Worm (Caenorhabditis elegans) whole organism, L4 larva: ENCODE measurements around the gene T28C6.7.

Experiments
- F10B5.3 ChIP-seq: sonication (generic microtip); optimal IDR thresholded peaks from 2 replicates; lab custom pipeline; 2016; ENCODE audit warnings: mild to moderate bottlenecking, missing genetic modification characterization, missing compliant biosample characterization
- F26F4.8 ChIP-seq: fragments of 200-800 bp; sonication (Bioruptor generic); conservative IDR thresholded peaks from 2 replicates; pipeline ENCODE4 v1.3.6; 2022; ENCODE audit warnings: missing genetic modification characterization, missing compliant biosample characterization
- F44E2.7 ChIP-seq: fragments of 200-800 bp; sonication (Bioruptor generic); IDR thresholded peaks from 2 replicates; pipeline ENCODE4 v2.1.2; 2022; ENCODE audit warnings: missing genetic modification characterization, missing compliant biosample characterization
- Y48G9A.11 ChIP-seq: fragments of 200-800 bp; sonication (Bioruptor generic); IDR thresholded peaks from 2 replicates; pipeline ENCODE4 v1.3.6; 2022; ENCODE audit warnings: missing genetic modification reagents, missing genetic modification characterization, missing compliant biosample characterization
- aha-1 ChIP-seq: fragments of 150-350 bp; peaks from one replicate; lab custom pipeline; 2014; ENCODE audit warnings: missing biosample characterization, missing genetic modification characterization
- ceh-62 ChIP-seq: sonication (generic microtip); optimal IDR thresholded peaks from 2 replicates; lab custom pipeline; 2017; ENCODE audit warnings: missing biosample characterization, missing genetic modification characterization
- daf-16 ChIP-seq, 3 experiments: sonication (generic microtip); optimal IDR thresholded peaks; 2 replicates each; lab custom pipeline; 2016 to 2017; ENCODE audit warnings: missing genetic modification characterization in 3 of 3, missing genetic modification reagents in 3 of 3, mild to moderate bottlenecking in 2 of 3, missing compliant biosample characterization in 2 of 3, missing biosample characterization in 1 of 3, moderate library complexity in 1 of 3
- dmd-8 ChIP-seq: fragments of 200-800 bp; sonication (Bioruptor generic); IDR thresholded peaks from 2 replicates; pipeline ENCODE4 v1.3.6; 2022; ENCODE audit warnings: missing genetic modification characterization, missing compliant biosample characterization
- dmd-9 ChIP-seq: fragments of 200-800 bp; sonication (Bioruptor generic); IDR thresholded peaks from 2 replicates; pipeline ENCODE4 v1.3.6; 2022; ENCODE audit warnings: missing genetic modification reagents, missing genetic modification characterization, missing compliant biosample characterization
- dve-1 ChIP-seq: sonication (generic microtip); optimal IDR thresholded peaks from 2 replicates; lab custom pipeline; 2017; ENCODE audit warnings: antibody characterized with exemption, mild to moderate bottlenecking, missing genetic modification characterization, missing compliant biosample characterization; ENCODE audit not compliant: insufficient read depth
- egl-27 ChIP-seq: sonication (generic microtip); optimal IDR thresholded peaks from 3 replicates; lab custom pipeline; 2017; ENCODE audit warnings: missing biosample characterization, missing genetic modification reagents, missing genetic modification characterization
- egl-43 ChIP-seq: fragments of 200-800 bp; sonication (Bioruptor generic); IDR thresholded peaks from 2 replicates; pipeline ENCODE4 v1.3.6; 2022; ENCODE audit warnings: missing genetic modification reagents, missing genetic modification characterization, missing compliant biosample characterization
- hif-1 ChIP-seq, 2 experiments: sonication (generic microtip); optimal IDR thresholded peaks; 2 replicates each; lab custom pipeline; 2016 to 2017; ENCODE audit warnings: missing compliant biosample characterization in 2 of 2, missing genetic modification characterization in 2 of 2, missing genetic modification reagents in 2 of 2, missing genotype in 2 of 2, mild to moderate bottlenecking in 1 of 2
- hlh-11 ChIP-seq: fragments of 200-800 bp; sonication (Bioruptor generic); optimal IDR thresholded peaks from 2 replicates; lab custom pipeline; 2018; ENCODE audit warnings: mild to moderate bottlenecking, missing genetic modification characterization, missing compliant biosample characterization
- hlh-30 ChIP-seq: sonication (generic microtip); optimal IDR thresholded peaks from 2 replicates; lab custom pipeline; 2017; ENCODE audit warnings: antibody characterized with exemption, mild to moderate bottlenecking, missing genetic modification characterization, missing compliant biosample characterization; ENCODE audit not compliant: insufficient read depth
- lim-7 ChIP-seq: fragments of 200-800 bp; sonication (Bioruptor generic); IDR thresholded peaks from 2 replicates; pipeline ENCODE4 v1.3.6; 2022; ENCODE audit warnings: missing genetic modification characterization, missing compliant biosample characterization
- lin-29 ChIP-seq: fragments of 200-800 bp; sonication (Bioruptor generic); IDR thresholded peaks from 2 replicates; pipeline ENCODE4 v1.3.6; 2022; ENCODE audit warnings: missing genetic modification reagents, missing genetic modification characterization, missing compliant biosample characterization
- lin-38 ChIP-seq: fragments of 200-800 bp; sonication (Bioruptor generic); IDR thresholded peaks from 2 replicates; pipeline ENCODE4 v1.3.6; 2022; ENCODE audit warnings: missing genetic modification reagents, missing genetic modification characterization, missing compliant biosample characterization
- madf-9 ChIP-seq: fragments of 200-800 bp; sonication (Bioruptor generic); conservative IDR thresholded peaks from 2 replicates; pipeline ENCODE4 v1.3.6; 2022; ENCODE audit warnings: missing genetic modification reagents, missing genetic modification characterization, missing compliant biosample characterization
- mep-1 ChIP-seq: fragments of 150-350 bp; sonication (generic microtip); optimal IDR thresholded peaks from 3 replicates; lab custom pipeline; 2014; ENCODE audit warnings: missing biosample characterization, missing genetic modification characterization
- mxl-2 ChIP-seq: fragments of 200-800 bp; sonication (Bioruptor generic); conservative IDR thresholded peaks from 2 replicates; pipeline ENCODE4 v1.3.6; 2022; ENCODE audit warnings: missing genetic modification reagents, missing genetic modification characterization, missing compliant biosample characterization
- nhr-11 ChIP-seq: fragments of 150-350 bp; optimal IDR thresholded peaks from 2 replicates; lab custom pipeline; 2014; ENCODE audit warnings: missing biosample characterization, missing genetic modification characterization
- nhr-28 ChIP-seq: fragments of 150-350 bp; optimal IDR thresholded peaks from 2 replicates; lab custom pipeline; 2014; ENCODE audit warnings: missing biosample characterization, missing genetic modification characterization
- nhr-41 ChIP-seq: fragments of 200-800 bp; sonication (Bioruptor generic); IDR thresholded peaks from 2 replicates; pipeline ENCODE4 v1.3.6; 2022; ENCODE audit warnings: missing genetic modification reagents, missing genetic modification characterization, missing compliant biosample characterization
- nhr-42 ChIP-seq: fragments of 200-800 bp; sonication (Bioruptor generic); IDR thresholded peaks from 2 replicates; pipeline ENCODE4 v1.3.6; 2022; ENCODE audit warnings: missing genetic modification characterization, missing compliant biosample characterization
- nhr-6 ChIP-seq: fragments of 150-350 bp; optimal IDR thresholded peaks from 2 replicates; lab custom pipeline; 2014; ENCODE audit warnings: missing biosample characterization, missing genetic modification characterization
- nhr-77 ChIP-seq: fragments of 150-350 bp; optimal IDR thresholded peaks from 2 replicates; lab custom pipeline; 2014; ENCODE audit warnings: missing biosample characterization, missing genetic modification characterization
- pha-4 ChIP-seq, 2 experiments: fragments of 150-350 bp in 1 of 2; fragments of 200-800 bp in 1 of 2; sonication (Bioruptor generic) in 1 of 2; IDR thresholded peaks in 1 of 2; optimal IDR thresholded peaks in 1 of 2; 2 replicates each; pipeline versions ENCODE4 v1.3.6 to Lab custom; 2014 to 2022; ENCODE audit warnings: missing genetic modification characterization in 2 of 2, missing genetic modification reagents in 2 of 2, missing biosample characterization in 1 of 2, missing compliant biosample characterization in 1 of 2
- set-16 ChIP-seq: fragments of 200-800 bp; sonication (Bioruptor generic); IDR thresholded peaks from 2 replicates; pipeline ENCODE4 v1.3.6; 2022; ENCODE audit warnings: missing genetic modification reagents, missing genetic modification characterization, missing compliant biosample characterization
- snpc-4 ChIP-seq: fragments of 150-350 bp; optimal IDR thresholded peaks from 2 replicates; lab custom pipeline; 2014; ENCODE audit warnings: missing biosample characterization, missing genetic modification characterization
- unc-39 ChIP-seq: sonication (generic microtip); optimal IDR thresholded peaks from 2 replicates; lab custom pipeline; 2017; ENCODE audit warnings: missing biosample characterization, missing genetic modification characterization
- unc-62 ChIP-seq, 3 experiments: fragments of 150-350 bp in 1 of 3; sonication (generic microtip); optimal IDR thresholded peaks in 2 of 3; peaks in 1 of 3; 1 replicate in 1 of 3; 2 replicates in 2 of 3; lab custom pipeline; 2014 to 2017; ENCODE audit warnings: missing biosample characterization in 3 of 3, missing genetic modification characterization in 3 of 3, missing genetic modification reagents in 3 of 3, missing genotype in 1 of 3
- vab-7 ChIP-seq: fragments of 200-800 bp; sonication (Bioruptor generic); IDR thresholded peaks from 2 replicates; pipeline ENCODE4 v1.3.6; 2022; ENCODE audit warnings: missing genetic modification reagents, missing genetic modification characterization, missing compliant biosample characterization
- zag-1 ChIP-seq: fragments of 150-350 bp; optimal IDR thresholded peaks from 2 replicates; lab custom pipeline; 2014; ENCODE audit warnings: missing biosample characterization, missing genetic modification characterization
- zip-11 ChIP-seq: fragments of 200-800 bp; sonication (Bioruptor generic); IDR thresholded peaks from 2 replicates; pipeline ENCODE4 v1.3.6; 2022; ENCODE audit warnings: missing genetic modification characterization, missing compliant biosample characterization
- ztf-11 ChIP-seq: fragments of 150-350 bp; optimal IDR thresholded peaks from 2 replicates; lab custom pipeline; 2014; ENCODE audit warnings: missing biosample characterization, missing genetic modification characterization
- ztf-7 ChIP-seq: fragments of 150-350 bp; optimal IDR thresholded peaks from 2 replicates; lab custom pipeline; 2014; ENCODE audit warnings: missing biosample characterization, missing genetic modification characterization

The T28C6.7 gene

DNA sequence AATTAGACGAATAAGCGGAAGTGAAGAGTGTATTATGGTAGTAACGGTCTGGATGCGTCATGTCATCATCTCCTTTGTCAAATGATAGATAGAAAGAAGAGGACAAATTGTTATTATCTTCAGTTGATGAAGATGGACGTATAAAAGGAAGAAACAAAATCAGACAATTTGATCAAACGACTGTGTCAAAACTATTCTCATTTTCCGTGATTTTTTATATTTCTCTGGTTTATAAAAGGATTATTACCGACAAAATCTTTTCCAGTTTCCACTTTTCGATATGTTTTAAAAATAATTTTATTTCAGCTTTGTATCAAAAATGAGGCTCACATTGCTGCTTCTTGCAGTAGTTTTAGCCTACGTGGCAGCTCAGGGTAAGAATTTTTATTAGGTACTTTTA, 11.6 kb upstream of the T28C6.7 start, which contains the start of gene grsp-2 (continued):
- TF ChIP-seq ztf-7 (tag; lab: Kevin White, UChicago) (no peak), nhr-42 (no peak), hlh-30 (no peak), F10B5.3 (tag; lab: Kevin White, UChicago) (no peak), dmd-9 (GFP tag; lab: Robert Waterston, UW) (no peak)

ce11 chrIV:8816617-8817016, 11.0 kb upstream of the T28C6.7 start:
- no peak for TF ChIP-seq aha-1 (tag; lab: Kevin White, UChicago)
- TF ChIP-seq hif-1 (tag; optimal IDR thresholded peaks at IDR 0.05; lab: Kevin White, UChicago), result no peak
- TF ChIP-seq ceh-62, result no peak
- no peak for TF ChIP-seq unc-62 (GFP tag; optimal IDR thresholded peaks at IDR 0.05 in 1 of 2; lab: Kevin White, UChicago)
- no peak for TF ChIP-seq unc-62 (tag; optimal IDR thresholded peaks at IDR 0.05; lab: Kevin White, UChicago)
- no peak for TF ChIP-seq dve-1 (tag; lab: Kevin White, UChicago)
- TF ChIP-seq set-16, result peak; percentile 93; the same call in 1 of the 2 replicates
- no peak for TF ChIP-seq nhr-77
- TF ChIP-seq snpc-4 (tag; lab: Kevin White, UChicago), result no peak
- no peak for TF ChIP-seq nhr-6 (tag; lab: Kevin White, UChicago)
- TF ChIP-seq dmd-8, result 0 out of 2 replicates have a peak, but pooled peaks have one; percentile 7
- TF ChIP-seq nhr-41, result no peak
- TF ChIP-seq hlh-11 (tag; lab: Kevin White, UChicago), result no peak
- TF ChIP-seq, all 104 proteins: peak for 2

ce11 chrIV:8817639-8818038, 10.0 kb upstream of the T28C6.7 start, which contains the start of gene T28C6.10:
Gene T28C6.10, plus strand, starts transcription at chrIV:8817939.
- TF ChIP-seq F44E2.7 (GFP tag; lab: Robert Waterston, UW) (no peak), Y48G9A.11 (GFP tag; lab: Robert Waterston, UW) (no peak), lim-7 (GFP tag; lab: Robert Waterston, UW) (no peak), daf-16 (GFP tag; optimal IDR thresholded peaks at IDR 0.05; lab: Kevin White, UChicago) (no peak), daf-16 (tag; optimal IDR thresholded peaks at IDR 0.05; lab: Kevin White, UChicago) (no peak), nhr-28 (tag; lab: Kevin White, UChicago) (no peak), egl-27 (no peak), F26F4.8 (no peak), aha-1 (tag; lab: Kevin White, UChicago) (no peak), mxl-2 (GFP tag; lab: Robert Waterston, UW) (no peak)

- TF ChIP-seq unc-39 (no peak), zag-1 (tag; lab: Kevin White, UChicago) (no peak), vab-7 (GFP tag; lab: Robert Waterston, UW) (no peak), nhr-6 (tag; lab: Kevin White, UChicago) (no peak), madf-9 (GFP tag; lab: Robert Waterston, UW) (no peak), lin-29 (no peak), lin-38 (no peak), mep-1 (no peak), nhr-11 (tag; lab: Kevin White, UChicago) (no peak), egl-43 (GFP tag; lab: Robert Waterston, UW) (no peak), dmd-8 (no peak), F44E2.7 (GFP tag; lab: Robert Waterston, UW) (no peak), nhr-41 (no peak), ztf-11 (no peak)
Measured at ce11 chrIV:8819471-8819870, 8.1 kb upstream of the T28C6.7 start.

DNA sequence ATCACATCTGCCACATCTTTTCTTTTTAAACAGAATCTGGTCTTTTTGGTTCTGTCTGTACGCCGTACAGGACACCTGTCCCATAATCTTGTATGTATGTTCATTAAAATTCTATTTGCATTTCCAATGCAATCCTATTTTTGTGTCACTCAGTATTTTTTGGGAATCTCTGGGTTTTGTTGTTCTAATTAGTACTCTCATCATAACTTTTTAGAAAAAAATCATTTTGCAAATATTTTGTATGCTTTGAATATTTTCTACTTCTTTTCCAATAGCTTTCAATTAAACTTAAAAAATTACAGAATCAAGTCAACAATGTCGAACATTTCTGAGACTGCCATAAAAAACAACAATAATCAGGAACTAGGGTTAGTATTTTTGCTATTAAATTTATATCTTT, 7.6 kb upstream of the T28C6.7 start, which contains the start of gene T28C6.3:
TSS of gene T28C6.3 (plus strand) at position 301 of the 400 bp plus-strand sequence.
- no peak for TF ChIP-seq lin-29
- no peak for TF ChIP-seq pha-4 (GFP tag; IDR thresholded peaks at IDR 0.05; lab: Robert Waterston, UW)
- TF ChIP-seq pha-4 (tag; optimal IDR thresholded peaks at IDR 0.05; lab: Kevin White, UChicago), result no peak
- no peak for TF ChIP-seq zip-11 (GFP tag; lab: Robert Waterston, UW)
- TF ChIP-seq dmd-9 (GFP tag; lab: Robert Waterston, UW), result no peak
- TF ChIP-seq mep-1, result no peak
- TF ChIP-seq, all 104 proteins: peak for 0
